Worm (Caenorhabditis elegans) whole organism, L3 larva: ENCODE measurements around the gene osm-1.

Experiments
- ama-1 ChIP-seq: fragments of 150-350 bp; optimal IDR thresholded peaks from 2 replicates; lab custom pipeline; 2018
- elt-3 ChIP-seq, 3 experiments: fragments of 150-350 bp in 1 of 3; sonication (generic microtip) in 2 of 3; optimal IDR thresholded peaks; 2 replicates in 2 of 3; 4 replicates in 1 of 3; lab custom pipeline; 2014 to 2017; ENCODE audit warnings: missing biosample characterization in 3 of 3, missing genetic modification characterization in 3 of 3
- skn-1 ChIP-seq: fragments of 150-350 bp; optimal IDR thresholded peaks from 2 replicates; lab custom pipeline; 2014; ENCODE audit warnings: missing biosample characterization, missing genetic modification characterization
- snpc-4 ChIP-seq: fragments of 150-350 bp; optimal IDR thresholded peaks from 2 replicates; lab custom pipeline; 2014; ENCODE audit warnings: missing biosample characterization, missing genetic modification characterization
- zag-1 ChIP-seq: fragments of 150-350 bp; optimal IDR thresholded peaks from 2 replicates; lab custom pipeline; 2014; ENCODE audit warnings: missing biosample characterization, missing genetic modification characterization

DNA sequence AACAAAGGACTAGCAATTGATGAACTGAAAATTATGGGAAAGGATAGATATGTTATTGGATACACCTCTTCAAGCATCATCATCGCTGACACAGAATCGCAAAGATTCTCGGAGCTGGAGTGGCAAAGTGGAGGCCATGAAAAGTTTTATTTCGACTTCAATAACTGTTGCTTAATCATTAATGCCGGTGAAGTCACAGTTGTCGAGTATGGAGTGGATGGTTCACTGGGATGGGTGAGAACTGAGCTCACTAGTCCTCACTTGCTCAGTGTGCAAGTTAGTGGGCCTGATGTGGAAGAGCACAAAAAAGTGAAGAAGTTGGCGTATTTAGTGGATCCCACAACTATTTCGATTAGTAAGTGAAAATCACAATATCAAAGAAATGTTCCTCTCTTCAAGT, 3.4 kb downstream of the osm-1 start:
- TF ChIP-seq snpc-4 (tag; lab: Kevin White, UChicago) (no peak), zag-1 (tag; lab: Kevin White, UChicago) (no peak), skn-1 (no peak), elt-3 (tag; optimal IDR thresholded peaks at IDR 0.05; lab: Kevin White, UChicago) (no peak), ama-1 (lab: Kevin White, UChicago) (no peak)
